Worm (Caenorhabditis elegans) whole organism, L3 larva: ENCODE measurements around the gene asb-2.

ENCODE experiments used
- R02D3.7 ChIP-seq: fragments of 150-350 bp; optimal IDR thresholded peaks from 2 replicates; lab custom pipeline; 2014; ENCODE audit warnings: missing biosample characterization, missing genetic modification characterization
- ZK546.5 ChIP-seq: sonication (generic microtip); optimal IDR thresholded peaks from 2 replicates; lab custom pipeline; 2017; ENCODE audit warnings: missing biosample characterization, missing genetic modification characterization
- aly-2 ChIP-seq: fragments of 150-350 bp; optimal IDR thresholded peaks from 2 replicates; lab custom pipeline; 2014; ENCODE audit warnings: missing biosample characterization, missing genetic modification characterization
- ama-1 ChIP-seq: fragments of 150-350 bp; optimal IDR thresholded peaks from 2 replicates; lab custom pipeline; 2018
- ceh-16 ChIP-seq: sonication (generic microtip); optimal IDR thresholded peaks from 2 replicates; lab custom pipeline; 2017; ENCODE audit warnings: missing biosample characterization, missing genetic modification characterization
- ceh-28 ChIP-seq: fragments of 150-350 bp; optimal IDR thresholded peaks from 2 replicates; lab custom pipeline; 2014; ENCODE audit warnings: missing biosample characterization, missing genetic modification reagents, missing genetic modification characterization
- ceh-82 ChIP-seq: fragments of 150-350 bp; optimal IDR thresholded peaks from 2 replicates; lab custom pipeline; 2014; ENCODE audit warnings: missing biosample characterization, missing genetic modification characterization
- ceh-9 ChIP-seq: sonication (generic microtip); optimal IDR thresholded peaks from 2 replicates; lab custom pipeline; 2018; ENCODE audit warnings: missing biosample characterization, missing genetic modification characterization
- egl-27 ChIP-seq: sonication (generic microtip); optimal IDR thresholded peaks from 4 replicates; lab custom pipeline; 2017; ENCODE audit warnings: missing biosample characterization, missing genetic modification reagents, missing genetic modification characterization
- egl-5 ChIP-seq: fragments of 150-350 bp; optimal IDR thresholded peaks from 2 replicates; lab custom pipeline; 2017; ENCODE audit warnings: missing biosample characterization, missing genetic modification reagents, missing genetic modification characterization, inconsistent platforms
- elt-1 ChIP-seq: fragments of 150-350 bp; optimal IDR thresholded peaks from 2 replicates; lab custom pipeline; 2014; ENCODE audit warnings: missing biosample characterization, missing genetic modification characterization
- elt-2 ChIP-seq: sonication (generic microtip); optimal IDR thresholded peaks from 2 replicates; lab custom pipeline; 2016; ENCODE audit warnings: missing genetic modification reagents, mild to moderate bottlenecking, missing genetic modification characterization, missing compliant biosample characterization
- elt-3 ChIP-seq, 3 experiments: fragments of 150-350 bp in 1 of 3; sonication (generic microtip) in 2 of 3; optimal IDR thresholded peaks; 2 replicates in 2 of 3; 4 replicates in 1 of 3; lab custom pipeline; 2014 to 2017; ENCODE audit warnings: missing biosample characterization in 3 of 3, missing genetic modification characterization in 3 of 3
- eor-1 ChIP-seq, 2 experiments: fragments of 150-350 bp; optimal IDR thresholded peaks; 2 replicates each; lab custom pipeline; 2014 to 2018; ENCODE audit warnings: missing biosample characterization in 2 of 2, missing genetic modification characterization in 2 of 2
- fkh-10 ChIP-seq: sonication (generic microtip); optimal IDR thresholded peaks from 2 replicates; lab custom pipeline; 2017; ENCODE audit warnings: missing biosample characterization, missing genetic modification reagents, missing genetic modification characterization
- fkh-2 ChIP-seq: fragments of 150-350 bp; optimal IDR thresholded peaks from 2 replicates; lab custom pipeline; 2014; ENCODE audit warnings: missing biosample characterization, missing genetic modification reagents, missing genetic modification characterization
- fos-1 ChIP-seq: fragments of 150-350 bp; optimal IDR thresholded peaks from 2 replicates; lab custom pipeline; 2014; ENCODE audit warnings: missing biosample characterization, missing genetic modification characterization
- hmg-11 ChIP-seq: sonication (generic microtip); optimal IDR thresholded peaks from 2 replicates; lab custom pipeline; 2016; ENCODE audit warnings: missing genetic modification characterization, missing compliant biosample characterization
- jun-1 ChIP-seq: fragments of 150-350 bp; optimal IDR thresholded peaks from 2 replicates; lab custom pipeline; 2014; ENCODE audit warnings: missing biosample characterization, missing genetic modification reagents, missing genetic modification characterization
- lin-15B ChIP-seq: fragments of 150-350 bp; optimal IDR thresholded peaks from 2 replicates; lab custom pipeline; 2014; ENCODE audit warnings: missing biosample characterization, missing genetic modification characterization
- lin-39 ChIP-seq: fragments of 150-350 bp; optimal IDR thresholded peaks from 2 replicates; lab custom pipeline; 2018; ENCODE audit warnings: missing biosample characterization, missing genetic modification reagents, missing genetic modification characterization
- lsy-12 ChIP-seq: sonication (generic microtip); optimal IDR thresholded peaks from 2 replicates; lab custom pipeline; 2016; ENCODE audit warnings: mild to moderate bottlenecking, missing genetic modification characterization, missing compliant biosample characterization
- mdl-1 ChIP-seq: fragments of 150-350 bp; optimal IDR thresholded peaks from 2 replicates; lab custom pipeline; 2014; ENCODE audit warnings: missing biosample characterization, missing genetic modification characterization
- mml-1 ChIP-seq: fragments of 150-350 bp; sonication (generic microtip); optimal IDR thresholded peaks from 3 replicates; lab custom pipeline; 2014; ENCODE audit warnings: missing biosample characterization, missing genetic modification characterization
- nfya-1 ChIP-seq: sonication (generic microtip); optimal IDR thresholded peaks from 2 replicates; lab custom pipeline; 2017; ENCODE audit warnings: missing genetic modification characterization, mild to moderate bottlenecking, missing compliant biosample characterization, antibody characterized with exemption, moderate library complexity; ENCODE audit not compliant: insufficient read depth
- nhr-11 ChIP-seq: fragments of 150-350 bp; optimal IDR thresholded peaks from 2 replicates; lab custom pipeline; 2014; ENCODE audit warnings: missing biosample characterization, missing genetic modification characterization
- nhr-12 ChIP-seq: fragments of 150-350 bp; optimal IDR thresholded peaks from 2 replicates; lab custom pipeline; 2014; ENCODE audit warnings: missing biosample characterization, missing genetic modification characterization
- nhr-23 ChIP-seq: fragments of 150-350 bp; optimal IDR thresholded peaks from 2 replicates; lab custom pipeline; 2014; ENCODE audit warnings: missing biosample characterization, missing genetic modification reagents, missing genetic modification characterization
- nhr-237 ChIP-seq: fragments of 150-350 bp; optimal IDR thresholded peaks from 2 replicates; lab custom pipeline; 2014; ENCODE audit warnings: missing biosample characterization, missing genetic modification characterization
- nhr-25 ChIP-seq: sonication (generic microtip); optimal IDR thresholded peaks from 2 replicates; lab custom pipeline; 2017; ENCODE audit warnings: missing biosample characterization, missing genetic modification characterization
- nhr-43 ChIP-seq: sonication (generic microtip); optimal IDR thresholded peaks from 2 replicates; lab custom pipeline; 2016; ENCODE audit warnings: mild to moderate bottlenecking, missing genetic modification characterization, missing compliant biosample characterization; ENCODE audit not compliant: poor library complexity, severe bottlenecking
- nhr-67 ChIP-seq: fragments of 150-350 bp; optimal IDR thresholded peaks from 2 replicates; lab custom pipeline; 2014; ENCODE audit warnings: missing biosample characterization, missing genetic modification characterization
- nhr-76 ChIP-seq: fragments of 150-350 bp; sonication (generic microtip); optimal IDR thresholded peaks from 5 replicates; lab custom pipeline; 2014; ENCODE audit warnings: missing biosample characterization, missing genetic modification characterization
- nhr-77 ChIP-seq: fragments of 150-350 bp; optimal IDR thresholded peaks from 2 replicates; lab custom pipeline; 2014; ENCODE audit warnings: missing biosample characterization, missing genetic modification characterization
- pha-4 ChIP-seq: fragments of 150-350 bp; optimal IDR thresholded peaks from 2 replicates; lab custom pipeline; 2014; ENCODE audit warnings: missing biosample characterization, missing genetic modification reagents, missing genetic modification characterization
- pqm-1 ChIP-seq: fragments of 150-350 bp; optimal IDR thresholded peaks from 2 replicates; lab custom pipeline; 2017; ENCODE audit warnings: missing biosample characterization, missing genetic modification characterization, inconsistent platforms
- sea-2 ChIP-seq: fragments of 150-350 bp; sonication (generic microtip); optimal IDR thresholded peaks from 4 replicates; lab custom pipeline; 2014; ENCODE audit warnings: missing biosample characterization, missing genetic modification reagents, missing genetic modification characterization
- skn-1 ChIP-seq: fragments of 150-350 bp; optimal IDR thresholded peaks from 2 replicates; lab custom pipeline; 2014; ENCODE audit warnings: missing biosample characterization, missing genetic modification characterization
- snpc-4 ChIP-seq: fragments of 150-350 bp; optimal IDR thresholded peaks from 2 replicates; lab custom pipeline; 2014; ENCODE audit warnings: missing biosample characterization, missing genetic modification characterization
- unc-39 ChIP-seq: sonication (generic microtip); optimal IDR thresholded peaks from 4 replicates; lab custom pipeline; 2017; ENCODE audit warnings: missing biosample characterization, missing genetic modification characterization
- unc-62 ChIP-seq: fragments of 150-350 bp; sonication (generic microtip); optimal IDR thresholded peaks from 4 replicates; lab custom pipeline; 2014; ENCODE audit warnings: missing biosample characterization, missing genetic modification reagents, missing genetic modification characterization
- zag-1 ChIP-seq: fragments of 150-350 bp; optimal IDR thresholded peaks from 2 replicates; lab custom pipeline; 2014; ENCODE audit warnings: missing biosample characterization, missing genetic modification characterization
- ztf-4 ChIP-seq: fragments of 150-350 bp; optimal IDR thresholded peaks from 2 replicates; lab custom pipeline; 2014; ENCODE audit warnings: missing biosample characterization, missing genetic modification characterization

asb-2 gene

DNA sequence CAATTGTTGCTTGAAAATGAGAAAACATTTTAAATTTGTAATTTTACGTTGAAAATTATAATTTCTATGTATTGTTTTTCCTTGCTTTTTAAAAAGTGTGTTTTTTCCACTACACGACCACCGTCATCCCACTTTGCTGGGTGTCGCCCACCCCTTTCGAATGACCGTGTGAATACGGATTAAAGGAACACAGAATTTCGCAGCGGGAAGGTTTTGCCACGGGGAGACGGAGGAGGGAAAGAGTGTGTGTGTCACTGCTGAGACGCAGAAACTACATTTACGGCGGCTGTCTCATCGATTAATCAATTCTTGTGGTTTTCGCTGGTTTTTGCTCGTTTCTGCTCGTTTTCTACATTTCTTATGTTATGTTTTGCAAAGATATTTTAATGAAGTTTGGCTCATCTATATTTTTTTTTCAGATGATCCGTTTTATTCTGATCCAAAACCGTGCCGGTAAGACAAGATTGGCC lies 11.7 kb upstream of the asb-2 start, which contains the start of gene aps-2:
aps-2 (plus strand) TSS at position 420 of the 470 bp plus-strand sequence.
- no peak for TF ChIP-seq elt-1
- no peak for TF ChIP-seq nhr-12
- TF ChIP-seq lin-15B (tag; lab: Kevin White, UChicago): peak; percentile 35
- peak; percentile 90 for TF ChIP-seq R02D3.7 (tag; lab: Kevin White, UChicago)
- TF ChIP-seq jun-1 (tag; lab: Kevin White, UChicago): no peak
- TF ChIP-seq pha-4: no peak
- TF ChIP-seq egl-5 (tag; lab: Kevin White, UChicago): peak; percentile 59
- no peak for TF ChIP-seq lsy-12 (tag; lab: Kevin White, UChicago)
- TF ChIP-seq ceh-9 (tag; lab: Kevin White, UChicago): no peak
- TF ChIP-seq pqm-1: no peak
- peak; percentile 64 for TF ChIP-seq nhr-25 (tag; lab: Kevin White, UChicago)
- peak; percentile 25 for TF ChIP-seq fkh-10
- TF ChIP-seq unc-39 (tag; lab: Kevin White, UChicago): no peak
- TF ChIP-seq nhr-77 (tag; lab: Kevin White, UChicago): no peak
- peak; percentile 12 for TF ChIP-seq nhr-43 (tag; lab: Kevin White, UChicago)
- no peak for TF ChIP-seq zag-1
- no peak for TF ChIP-seq nhr-11 (tag; lab: Kevin White, UChicago)
- peak; percentile 93 for TF ChIP-seq sea-2
- peak; percentile 82 for TF ChIP-seq nfya-1 (tag; lab: Kevin White, UChicago)
- TF ChIP-seq elt-2 (tag; lab: Kevin White, UChicago): peak; percentile 38
- no peak for TF ChIP-seq mdl-1 (tag; lab: Kevin White, UChicago)
- TF ChIP-seq unc-62: no peak
- TF ChIP-seq fkh-2: no peak
- TF ChIP-seq egl-27 (tag; lab: Kevin White, UChicago): no peak
- TF ChIP-seq nhr-237 (tag; lab: Kevin White, UChicago): no peak
- no peak for TF ChIP-seq ama-1 (lab: Kevin White, UChicago)
- no peak for TF ChIP-seq ZK546.5 (tag; lab: Kevin White, UChicago)
- no peak for TF ChIP-seq eor-1 (tag; optimal IDR thresholded peaks at IDR 0.05; lab: Kevin White, UChicago)
- no peak for TF ChIP-seq mml-1 (tag; lab: Kevin White, UChicago)
- peak; percentile 21 for TF ChIP-seq skn-1 (tag; lab: Kevin White, UChicago)
- no peak for TF ChIP-seq nhr-76
- TF ChIP-seq ceh-28 (tag; lab: Kevin White, UChicago): peak; percentile 61
- peak; percentile 35 for TF ChIP-seq nhr-23 (tag; lab: Kevin White, UChicago)
- peak; percentile 61 for TF ChIP-seq snpc-4 (tag; lab: Kevin White, UChicago)
- TF ChIP-seq hmg-11: peak; percentile 83
- no peak for TF ChIP-seq ceh-16 (tag; lab: Kevin White, UChicago)
- TF ChIP-seq lin-39 (tag; lab: Kevin White, UChicago): peak; percentile 78
- no peak for TF ChIP-seq ceh-82 (tag; lab: Kevin White, UChicago)
- no peak for TF ChIP-seq fos-1 (tag; lab: Kevin White, UChicago)
- no peak for TF ChIP-seq elt-3 (tag; optimal IDR thresholded peaks at IDR 0.05; lab: Kevin White, UChicago)

DNA sequence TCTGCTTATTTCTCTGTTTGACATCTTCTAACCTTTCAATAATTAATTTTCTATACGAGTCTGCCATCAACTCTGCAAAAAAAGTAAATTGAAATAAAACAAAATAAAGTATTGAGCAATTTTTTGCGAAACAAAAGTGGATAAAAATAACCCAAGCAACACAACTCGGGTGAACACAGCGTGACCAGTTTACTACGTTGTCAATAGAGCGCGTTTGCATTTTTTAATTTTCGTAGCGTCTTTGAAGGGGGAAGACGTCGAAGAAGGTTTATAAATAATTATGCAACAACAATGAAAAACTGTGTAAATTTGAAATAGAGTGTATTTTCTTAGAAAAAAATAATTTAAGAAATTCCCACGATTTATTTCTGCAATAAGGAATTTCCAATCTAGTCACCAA lies 7.2 kb upstream of the asb-2 start, which contains the start of gene atg-16.1:
atg-16.1 (minus strand) TSS at position 76 of the 400 bp plus-strand sequence.
- TF ChIP-seq nhr-23 (tag; lab: Kevin White, UChicago) (peak; percentile 35), aly-2 (tag; lab: Kevin White, UChicago) (no peak), lin-39 (tag; lab: Kevin White, UChicago) (peak; percentile 30), lin-15B (tag; lab: Kevin White, UChicago) (peak; percentile 62), nhr-25 (tag; lab: Kevin White, UChicago) (peak; percentile 52), ztf-4 (no peak), hmg-11 (peak; percentile 27), nhr-67 (tag; lab: Kevin White, UChicago) (no peak), pha-4 (peak; percentile 74), nfya-1 (tag; lab: Kevin White, UChicago) (peak; percentile 59), pqm-1 (peak; percentile 7), mdl-1 (tag; lab: Kevin White, UChicago) (no peak), unc-62 (no peak), snpc-4 (tag; lab: Kevin White, UChicago) (peak; percentile 68)
